Worm (Caenorhabditis elegans): ENCODE results near the gene C15C8.7.

ce11 chrV:12714120-12714519 lies 30.7 kb downstream of the C15C8.7 start, which contains the start of gene R11D1.4:
- TF ChIP-seq W03F9.2 (tag; optimal IDR thresholded peaks at IDR 0.05) = no peak
- TF ChIP-seq dao-5 (tag; optimal IDR thresholded peaks at IDR 0.05) = no peak

Data from whole organism, L4/young adult.